Worm (Caenorhabditis elegans) whole organism, young adult: Measurements from ENCODE around the gene F53H4.6.

ENCODE experiments used
- C06A6.2 ChIP-seq: fragments of 200-800 bp; sonication (Bioruptor generic); conservative IDR thresholded peaks from 2 replicates; pipeline ENCODE4 v1.3.6; 2022; ENCODE audit warnings: missing genetic modification characterization, missing compliant biosample characterization
- C17E4.6 ChIP-seq: fragments of 200-800 bp; sonication (Bioruptor generic); IDR thresholded peaks from 2 replicates; pipeline ENCODE4 v1.3.6; 2022; ENCODE audit warnings: missing genetic modification reagents, missing genetic modification characterization, missing compliant biosample characterization
- D2030.7 ChIP-seq: fragments of 200-800 bp; sonication (Bioruptor generic); IDR thresholded peaks from 2 replicates; pipeline ENCODE4 v1.3.6; 2022; ENCODE audit warnings: missing genetic modification reagents, missing genetic modification characterization, missing compliant biosample characterization
- F37B4.10 ChIP-seq: fragments of 200-800 bp; sonication (Bioruptor generic); IDR thresholded peaks from 2 replicates; pipeline ENCODE4 v1.3.6; 2022; ENCODE audit warnings: missing genetic modification characterization, missing compliant biosample characterization
- F39B2.1 ChIP-seq: fragments of 200-800 bp; sonication (Bioruptor generic); IDR thresholded peaks from 2 replicates; pipeline ENCODE4 v1.3.6; 2022; ENCODE audit warnings: missing genetic modification reagents, missing genetic modification characterization, missing compliant biosample characterization
- F49E8.2 ChIP-seq: sonication (generic microtip); optimal IDR thresholded peaks from 3 replicates; lab custom pipeline; 2017; ENCODE audit warnings: missing genetic modification characterization, mild to moderate bottlenecking, missing compliant biosample characterization, antibody characterized with exemption, moderate library complexity; ENCODE audit not compliant: insufficient read depth
- F52B5.7 ChIP-seq: sonication (generic microtip); optimal IDR thresholded peaks from 2 replicates; lab custom pipeline; 2016; ENCODE audit warnings: mild to moderate bottlenecking, missing genetic modification characterization, missing compliant biosample characterization
- F55B11.4 ChIP-seq: sonication (generic microtip); optimal IDR thresholded peaks from 2 replicates; lab custom pipeline; 2016; ENCODE audit warnings: missing compliant biosample characterization, missing genetic modification characterization, borderline replicate concordance; ENCODE audit not compliant: insufficient read depth
- Y79H2A.3 ChIP-seq: fragments of 200-800 bp; sonication (Bioruptor generic); conservative IDR thresholded peaks from 2 replicates; pipeline ENCODE4 v1.3.6; 2022; ENCODE audit warnings: missing genetic modification reagents, missing genetic modification characterization, missing compliant biosample characterization
- akir-1 ChIP-seq: fragments of 200-800 bp; sonication (Bioruptor generic); optimal IDR thresholded peaks from 2 replicates; lab custom pipeline; 2018; ENCODE audit warnings: mild to moderate bottlenecking, missing genetic modification characterization, moderate library complexity, missing compliant biosample characterization
- aptf-3 ChIP-seq: fragments of 200-800 bp; sonication (Bioruptor generic); IDR thresholded peaks from 2 replicates; pipeline ENCODE4 v1.3.6; 2022; ENCODE audit warnings: missing genetic modification characterization, missing compliant biosample characterization
- attf-3 ChIP-seq: fragments of 200-800 bp; sonication (Bioruptor generic); conservative IDR thresholded peaks from 2 replicates; pipeline ENCODE4 v1.3.6; 2022; ENCODE audit warnings: missing genetic modification reagents, missing genetic modification characterization, missing compliant biosample characterization
- bed-1 ChIP-seq: fragments of 200-800 bp; sonication (Bioruptor generic); IDR thresholded peaks from 2 replicates; pipeline ENCODE4 v1.3.6; 2022; ENCODE audit warnings: missing genetic modification reagents, missing genetic modification characterization, missing compliant biosample characterization
- bed-2 ChIP-seq: fragments of 200-800 bp; sonication (Bioruptor generic); IDR thresholded peaks from 2 replicates; pipeline ENCODE4 v1.3.6; 2022; ENCODE audit warnings: missing genetic modification reagents, missing genetic modification characterization, missing compliant biosample characterization
- ceh-100 ChIP-seq: fragments of 200-800 bp; sonication (Bioruptor generic); IDR thresholded peaks from 2 replicates; pipeline ENCODE4 v1.3.6; 2022; ENCODE audit warnings: missing genetic modification reagents, missing genetic modification characterization, missing compliant biosample characterization
- ceh-27 ChIP-seq: fragments of 200-800 bp; sonication (Bioruptor generic); optimal IDR thresholded peaks from 2 replicates; lab custom pipeline; 2018; ENCODE audit warnings: mild to moderate bottlenecking, missing genetic modification characterization, moderate library complexity, missing compliant biosample characterization
- ceh-58 ChIP-seq: fragments of 200-800 bp; sonication (Bioruptor generic); IDR thresholded peaks from 2 replicates; pipeline ENCODE4 v1.3.6; 2022; ENCODE audit warnings: missing genetic modification characterization, missing compliant biosample characterization
- ceh-79 ChIP-seq: sonication (generic microtip); optimal IDR thresholded peaks from 2 replicates; lab custom pipeline; 2017; ENCODE audit warnings: mild to moderate bottlenecking, missing genetic modification characterization, missing compliant biosample characterization
- egl-44 ChIP-seq: fragments of 200-800 bp; sonication (Bioruptor generic); IDR thresholded peaks from 2 replicates; pipeline ENCODE4 v1.3.6; 2022; ENCODE audit warnings: missing genetic modification reagents, missing genetic modification characterization, missing compliant biosample characterization
- egrh-3 ChIP-seq: fragments of 200-800 bp; sonication (Bioruptor generic); IDR thresholded peaks from 2 replicates; pipeline ENCODE4 v1.3.6; 2022; ENCODE audit warnings: missing genetic modification reagents, missing genetic modification characterization, missing compliant biosample characterization
- hmg-20 ChIP-seq: fragments of 200-800 bp; sonication (Bioruptor generic); IDR thresholded peaks from 2 replicates; pipeline ENCODE4 v1.3.6; 2022; ENCODE audit warnings: missing genetic modification reagents, missing genetic modification characterization, missing compliant biosample characterization
- let-526 ChIP-seq: fragments of 200-800 bp; sonication (Bioruptor generic); IDR thresholded peaks from 2 replicates; pipeline ENCODE4 v1.3.6; 2022; ENCODE audit warnings: missing genetic modification reagents, missing genetic modification characterization, missing compliant biosample characterization
- let-607 ChIP-seq, 2 experiments: fragments of 200-800 bp in 1 of 2; sonication (Bioruptor generic) in 1 of 2; sonication (generic microtip) in 1 of 2; optimal IDR thresholded peaks; 2 replicates each; lab custom pipeline; 2016 to 2018; ENCODE audit warnings: mild to moderate bottlenecking in 2 of 2, missing compliant biosample characterization in 2 of 2, missing genetic modification characterization in 2 of 2, moderate library complexity in 2 of 2, missing genotype in 1 of 2
- lin-26 ChIP-seq: fragments of 200-800 bp; sonication (Bioruptor generic); IDR thresholded peaks from 2 replicates; pipeline ENCODE4 v1.3.6; 2022; ENCODE audit warnings: missing genetic modification reagents, missing genetic modification characterization, missing compliant biosample characterization
- lin-40 ChIP-seq: sonication (generic microtip); optimal IDR thresholded peaks from 2 replicates; lab custom pipeline; 2016; ENCODE audit warnings: missing genetic modification characterization, mild to moderate bottlenecking, missing compliant biosample characterization, missing genotype, missing genetic modification reagents
- lir-1 ChIP-seq: fragments of 200-800 bp; sonication (Bioruptor generic); conservative IDR thresholded peaks from 2 replicates; pipeline ENCODE4 v1.3.6; 2022; ENCODE audit warnings: missing genetic modification reagents, missing genetic modification characterization, missing compliant biosample characterization
- lsy-27 ChIP-seq: sonication (generic microtip); optimal IDR thresholded peaks from 2 replicates; lab custom pipeline; 2017; ENCODE audit warnings: missing genetic modification characterization, mild to moderate bottlenecking, missing compliant biosample characterization, antibody characterized with exemption, missing genotype, borderline replicate concordance; ENCODE audit not compliant: insufficient read depth
- madf-3 ChIP-seq: fragments of 200-800 bp; sonication (Bioruptor generic); IDR thresholded peaks from 2 replicates; pipeline ENCODE4 v1.3.6; 2022; ENCODE audit warnings: missing genetic modification reagents, missing genetic modification characterization, missing compliant biosample characterization
- madf-6 ChIP-seq: fragments of 200-800 bp; sonication (Bioruptor generic); IDR thresholded peaks from 2 replicates; pipeline ENCODE4 v1.3.6; 2022; ENCODE audit warnings: missing genetic modification reagents, missing genetic modification characterization, missing compliant biosample characterization
- mxl-1 ChIP-seq: sonication (generic microtip); optimal IDR thresholded peaks from 2 replicates; lab custom pipeline; 2016; ENCODE audit warnings: missing genetic modification characterization, missing compliant biosample characterization
- nfya-1 ChIP-seq: sonication (generic microtip); optimal IDR thresholded peaks from 2 replicates; lab custom pipeline; 2017; ENCODE audit warnings: antibody characterized with exemption, missing compliant biosample characterization, missing genetic modification characterization, borderline replicate concordance; ENCODE audit not compliant: insufficient read depth
- pha-4 ChIP-seq: fragments of 150-350 bp; sonication (generic microtip); optimal IDR thresholded peaks from 2 replicates; lab custom pipeline; 2014; ENCODE audit warnings: missing biosample characterization, missing genetic modification reagents, missing genetic modification characterization
- snpc-3.4 ChIP-seq: sonication (generic microtip); optimal IDR thresholded peaks from 2 replicates; lab custom pipeline; 2017; ENCODE audit warnings: missing genetic modification characterization, mild to moderate bottlenecking, missing compliant biosample characterization, antibody characterized with exemption, moderate library complexity, missing genotype, missing genetic modification reagents
- sptf-2 ChIP-seq: fragments of 200-800 bp; sonication (Bioruptor generic); optimal IDR thresholded peaks from 2 replicates; lab custom pipeline; 2018; ENCODE audit warnings: mild to moderate bottlenecking, missing genetic modification characterization, missing compliant biosample characterization
- tlf-1 ChIP-seq: fragments of 200-800 bp; sonication (Bioruptor generic); optimal IDR thresholded peaks from 2 replicates; lab custom pipeline; 2018; ENCODE audit warnings: mild to moderate bottlenecking, missing genetic modification characterization, missing compliant biosample characterization
- unc-62 ChIP-seq: fragments of 150-350 bp; optimal IDR thresholded peaks from 2 replicates; lab custom pipeline; 2014; ENCODE audit warnings: missing biosample characterization, missing genetic modification reagents, missing genetic modification characterization
- xnd-1 ChIP-seq: sonication (generic microtip); optimal IDR thresholded peaks from 2 replicates; lab custom pipeline; 2016; ENCODE audit warnings: missing genotype, missing genetic modification reagents, missing genetic modification characterization, missing compliant biosample characterization
- ztf-22 ChIP-seq: fragments of 200-800 bp; sonication (Bioruptor generic); optimal IDR thresholded peaks from 2 replicates; lab custom pipeline; 2018; ENCODE audit warnings: mild to moderate bottlenecking, missing genetic modification characterization, moderate library complexity, missing compliant biosample characterization
- ztf-25 ChIP-seq: fragments of 200-800 bp; sonication (Bioruptor generic); IDR thresholded peaks from 2 replicates; pipeline ENCODE4 v1.3.6; 2022; ENCODE audit warnings: missing genetic modification reagents, missing genetic modification characterization, missing compliant biosample characterization
- ztf-26 ChIP-seq: sonication (generic microtip); optimal IDR thresholded peaks from 2 replicates; lab custom pipeline; 2017; ENCODE audit warnings: missing genetic modification characterization, missing compliant biosample characterization

The F53H4.6 gene

DNA sequence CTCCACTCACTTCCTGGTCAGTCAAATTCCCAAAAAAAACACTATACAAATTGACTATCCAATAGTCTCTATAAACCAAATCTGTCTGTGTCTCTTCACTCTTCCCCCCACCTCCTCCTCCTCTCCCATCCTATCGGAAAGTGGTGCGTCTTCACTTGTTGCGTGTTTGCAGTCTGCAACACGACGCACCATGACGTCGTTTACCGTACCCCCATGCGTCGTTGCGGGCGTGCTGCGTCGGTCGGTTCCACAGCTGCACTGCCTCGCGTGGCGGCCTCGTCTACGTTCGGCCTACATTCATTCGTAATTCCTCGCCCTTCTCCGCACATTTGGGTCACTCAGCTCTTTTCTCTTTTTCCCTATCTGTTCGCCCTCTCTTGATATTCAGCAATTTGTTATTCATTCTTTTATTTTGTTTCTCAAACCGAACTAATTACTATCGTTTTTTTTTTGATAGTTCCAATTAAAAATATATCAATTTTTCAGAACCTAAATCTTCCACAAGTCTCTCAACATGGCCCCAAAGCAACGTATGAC is 19.3 kb downstream of the F53H4.6 start, which contains the start of gene serp-1.1 (continued):
- TF ChIP-seq let-526 (GFP tag; lab: Robert Waterston, UW) (peak; percentile 94), unc-62 (GFP tag; lab: Kevin White, UChicago) (peak; percentile 64), F39B2.1 (GFP tag; lab: Robert Waterston, UW) (0 out of 2 replicates have a peak, but pooled peaks have one; percentile 46), pha-4 (tag; lab: Kevin White, UChicago) (peak; percentile 94), tlf-1 (peak; percentile 96), Y79H2A.3 (GFP tag; lab: Robert Waterston, UW) (no peak), lir-1 (GFP tag; lab: Robert Waterston, UW) (peak; percentile 90), ztf-25 (no peak), C06A6.2 (GFP tag; lab: Robert Waterston, UW) (peak; percentile 95), F49E8.2 (tag; lab: Kevin White, UChicago) (no peak), D2030.7 (GFP tag; lab: Robert Waterston, UW) (peak; percentile 39; the same call in 1 of the 2 replicates), attf-3 (GFP tag; lab: Robert Waterston, UW) (peak; percentile 83), ceh-58 (GFP tag; lab: Robert Waterston, UW) (no peak), xnd-1 (no peak), lin-26 (GFP tag; lab: Robert Waterston, UW) (peak; percentile 86), sptf-2 (GFP tag; lab: Kevin White, UChicago) (peak; percentile 59), madf-6 (GFP tag; lab: Robert Waterston, UW) (no peak; the same call in 1 of the 2 replicates), egrh-3 (GFP tag; lab: Robert Waterston, UW) (peak; percentile 94), lin-40 (peak; percentile 98), C17E4.6 (peak; percentile 80), mxl-1 (peak; percentile 38), aptf-3 (GFP tag; lab: Robert Waterston, UW) (0 out of 2 replicates have a peak, but pooled peaks have one; percentile 29), lsy-27 (tag; lab: Kevin White, UChicago) (no peak), bed-2 (peak; percentile 87; the same call in 1 of the 2 replicates), F52B5.7 (peak; percentile 81), ceh-79 (tag; lab: Kevin White, UChicago) (no peak), nfya-1 (no peak), ztf-22 (GFP tag; lab: Kevin White, UChicago) (peak; percentile 98), ceh-100 (peak; percentile 84), let-607 (tag; optimal IDR thresholded peaks at IDR 0.05; lab: Kevin White, UChicago) (peak; percentile 100), madf-3 (GFP tag; lab: Robert Waterston, UW) (peak; percentile 90), ztf-26 (tag; lab: Kevin White, UChicago) (peak; percentile 97), snpc-3.4 (tag; lab: Kevin White, UChicago) (no peak), F37B4.10 (GFP tag; lab: Robert Waterston, UW) (0 out of 2 replicates have a peak, but pooled peaks have one; percentile 58), F55B11.4 (tag; lab: Kevin White, UChicago) (no peak), ceh-27 (peak; percentile 99), hmg-20 (peak; percentile 92), bed-1 (GFP tag; lab: Robert Waterston, UW) (no peak), akir-1 (GFP tag; lab: Kevin White, UChicago) (peak; percentile 66), egl-44 (GFP tag; lab: Robert Waterston, UW) (peak; percentile 96)
